Worm (Caenorhabditis elegans) whole organism, midembryonic: ENCODE results near the gene Y66D12A.21.

Experiments
- T22C8.4 ChIP-seq: fragments of 200-800 bp; sonication (Bioruptor generic); IDR thresholded peaks from 2 replicates; pipeline ENCODE4 v1.3.6; 2022; ENCODE audit warnings: missing genetic modification characterization, missing compliant biosample characterization
- flt-1 ChIP-seq: fragments of 200-800 bp; sonication (Bioruptor generic); IDR thresholded peaks from 2 replicates; pipeline ENCODE4 v1.3.6; 2022; ENCODE audit warnings: missing genetic modification characterization, missing compliant biosample characterization
- klf-2 ChIP-seq: fragments of 200-800 bp; sonication (Bioruptor generic); conservative IDR thresholded peaks from 2 replicates; pipeline ENCODE4 v1.3.6; 2022; ENCODE audit warnings: missing genetic modification reagents, missing genetic modification characterization, missing compliant biosample characterization
- med-1 ChIP-seq: sonication (generic microtip); optimal IDR thresholded peaks from 2 replicates; lab custom pipeline; 2017; ENCODE audit warnings: missing genetic modification characterization, mild to moderate bottlenecking, missing compliant biosample characterization, antibody characterized with exemption, missing genetic modification reagents; ENCODE audit not compliant: insufficient read depth
- ref-1 ChIP-seq: fragments of 200-800 bp; sonication (Bioruptor generic); conservative IDR thresholded peaks from 2 replicates; pipeline ENCODE4 v1.3.6; 2022; ENCODE audit warnings: missing genetic modification reagents, missing genetic modification characterization, missing compliant biosample characterization
- tab-1 ChIP-seq: fragments of 200-800 bp; sonication (Bioruptor generic); IDR thresholded peaks from 2 replicates; pipeline ENCODE4 v1.3.6; 2022; ENCODE audit warnings: missing genetic modification characterization, missing compliant biosample characterization
- ztf-23 ChIP-seq: fragments of 200-800 bp; sonication (Bioruptor generic); IDR thresholded peaks from 2 replicates; pipeline ENCODE4 v1.3.6; 2022; ENCODE audit warnings: missing genetic modification reagents, missing genetic modification characterization, missing compliant biosample characterization
- ztf-29 ChIP-seq: fragments of 200-800 bp; sonication (Bioruptor generic); IDR thresholded peaks from 2 replicates; pipeline ENCODE4 v1.3.6; 2022; ENCODE audit warnings: missing genetic modification reagents, missing genetic modification characterization, missing compliant biosample characterization

DNA sequence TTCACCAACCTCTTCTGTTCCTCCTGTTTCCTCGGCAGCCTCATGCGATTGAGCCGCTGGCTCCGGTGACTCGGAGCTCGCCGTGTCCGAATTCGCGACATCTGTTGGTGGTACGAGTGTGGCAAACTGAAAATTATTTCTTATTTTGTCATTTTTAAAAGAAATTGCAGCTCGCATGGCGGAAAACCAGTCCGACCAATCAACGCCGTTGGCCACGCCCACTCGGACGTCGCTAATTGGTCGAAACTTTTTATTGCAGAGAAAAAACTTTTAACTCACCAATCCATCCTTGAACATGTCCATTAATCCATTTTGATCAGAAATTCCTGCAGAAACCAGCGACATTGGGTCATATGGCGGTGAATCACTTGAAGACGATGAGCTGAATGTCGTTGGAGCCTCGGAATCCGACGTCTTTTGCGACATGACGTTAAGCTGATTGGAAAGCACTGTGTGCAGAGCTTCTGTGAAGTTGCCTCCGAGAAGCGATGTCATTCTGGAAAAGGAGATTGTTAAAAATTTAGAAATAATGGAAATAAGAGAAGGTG is 34.7 kb downstream of the Y66D12A.21 start, which contains the start of gene bed-2:
- TF ChIP-seq flt-1 (GFP tag; lab: Robert Waterston, UW) (no peak), ztf-29 (GFP tag; lab: Robert Waterston, UW) (no peak), tab-1 (no peak), klf-2 (no peak), ref-1 (GFP tag; lab: Robert Waterston, UW) (no peak), med-1 (GFP tag; lab: Kevin White, UChicago) (no peak), T22C8.4 (GFP tag; lab: Robert Waterston, UW) (no peak), ztf-23 (GFP tag; lab: Robert Waterston, UW) (no peak)
